Worm (Caenorhabditis elegans) whole organism, L3 larva: ENCODE measurements around the gene spe-19.

ENCODE experiments used
- ama-1 ChIP-seq: fragments of 150-350 bp; optimal IDR thresholded peaks from 2 replicates; lab custom pipeline; 2018
- snpc-4 ChIP-seq: fragments of 150-350 bp; optimal IDR thresholded peaks from 2 replicates; lab custom pipeline; 2014; ENCODE audit warnings: missing biosample characterization, missing genetic modification characterization

DNA sequence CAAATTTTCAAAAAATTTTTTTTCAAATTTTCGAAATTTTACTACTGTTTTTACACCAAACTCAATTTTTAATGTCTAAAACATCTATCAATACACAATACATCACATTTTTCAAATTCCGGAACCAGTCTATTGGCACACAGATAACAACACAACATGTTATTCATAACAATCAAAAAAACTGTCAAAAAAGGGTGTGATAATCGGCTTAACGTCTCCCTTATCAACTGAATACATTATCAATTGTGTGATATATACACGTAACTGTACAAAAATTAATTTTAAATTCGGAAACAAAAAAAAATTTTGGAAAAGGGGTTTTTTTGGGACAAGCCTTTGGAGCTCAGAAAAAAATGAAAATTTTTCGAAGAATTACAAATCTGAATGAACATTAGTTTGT, 27.1 kb upstream of the spe-19 start:
- TF ChIP-seq snpc-4 = no peak
- no peak for TF ChIP-seq ama-1 (lab: Kevin White, UChicago)
